Worm (Caenorhabditis elegans) whole organism, late embryonic: Measurements from ENCODE around the gene lido-9.

Source experiments
- C08G9.2 ChIP-seq: sonication (generic microtip); optimal IDR thresholded peaks from 2 replicates; lab custom pipeline; 2016; ENCODE audit warnings: mild to moderate bottlenecking, missing genetic modification characterization, moderate library complexity, missing compliant biosample characterization
- elt-2 ChIP-seq: sonication (generic microtip); optimal IDR thresholded peaks from 2 replicates; lab custom pipeline; 2016; ENCODE audit warnings: missing genetic modification reagents, missing genetic modification characterization, missing compliant biosample characterization
- fax-1 ChIP-seq: sonication (generic microtip); optimal IDR thresholded peaks from 2 replicates; lab custom pipeline; 2016; ENCODE audit warnings: missing genotype, missing genetic modification characterization, missing compliant biosample characterization
- hlh-30 ChIP-seq: sonication (generic microtip); optimal IDR thresholded peaks from 2 replicates; lab custom pipeline; 2017; ENCODE audit warnings: antibody characterized with exemption, missing genetic modification characterization, missing compliant biosample characterization; ENCODE audit not compliant: insufficient read depth
- hlh-8 ChIP-seq: sonication (generic microtip); optimal IDR thresholded peaks from 2 replicates; lab custom pipeline; 2016; ENCODE audit warnings: missing genotype, missing genetic modification characterization, missing compliant biosample characterization
- madf-2 ChIP-seq: sonication (generic microtip); optimal IDR thresholded peaks from 2 replicates; lab custom pipeline; 2017; ENCODE audit warnings: missing genetic modification characterization, missing compliant biosample characterization
- mec-3 ChIP-seq: sonication (generic microtip); optimal IDR thresholded peaks from 2 replicates; lab custom pipeline; 2016; ENCODE audit warnings: borderline replicate concordance, missing genetic modification characterization, missing compliant biosample characterization
- nfya-1 ChIP-seq: sonication (generic microtip); optimal IDR thresholded peaks from 2 replicates; lab custom pipeline; 2017; ENCODE audit warnings: missing genetic modification characterization, mild to moderate bottlenecking, missing compliant biosample characterization, antibody characterized with exemption, moderate library complexity
- pat-9 ChIP-seq: fragments of 200-800 bp; sonication (Bioruptor generic); optimal IDR thresholded peaks from 2 replicates; lab custom pipeline; 2018; ENCODE audit warnings: mild to moderate bottlenecking, missing genetic modification characterization, moderate library complexity, missing compliant biosample characterization
- pqm-1 ChIP-seq: sonication (generic microtip); optimal IDR thresholded peaks from 2 replicates; lab custom pipeline; 2016; ENCODE audit warnings: missing genetic modification characterization, missing compliant biosample characterization

ce11 chrII:3003667-3004066 lies 3.1 kb downstream of the lido-9 start, which contains the start of gene lido-11:
- TF ChIP-seq mec-3 (tag; lab: Kevin White, UChicago): no peak
- TF ChIP-seq nfya-1 (tag; lab: Kevin White, UChicago): no peak
- no peak for TF ChIP-seq hlh-30 (tag; lab: Kevin White, UChicago)
- no peak for TF ChIP-seq fax-1 (tag; lab: Kevin White, UChicago)
- TF ChIP-seq elt-2 (tag; lab: Kevin White, UChicago): no peak
- no peak for TF ChIP-seq madf-2 (tag; lab: Kevin White, UChicago)
- no peak for TF ChIP-seq pqm-1 (tag; lab: Kevin White, UChicago)
- TF ChIP-seq C08G9.2 (tag; lab: Kevin White, UChicago): no peak
- TF ChIP-seq pat-9 (tag; lab: Kevin White, UChicago): no peak
- TF ChIP-seq hlh-8 (tag; lab: Kevin White, UChicago): no peak
